Worm (Caenorhabditis elegans): ENCODE measurements around the gene twk-26.

twk-26 gene

ce11 chrX:3023552-3024183 lies 31.0 kb downstream of the twk-26 start:
- TF ChIP-seq nfya-1 (tag; optimal IDR thresholded peaks at IDR 0.05; ENCODE audit: insufficient read depth) (peak; percentile 17), egl-5 (tag; optimal IDR thresholded peaks at IDR 0.05) (no peak)

ce11 chrX:3022330-3023088 lies 32.1 kb downstream of the twk-26 start:
- no peak for TF ChIP-seq nhr-67 (tag; optimal IDR thresholded peaks at IDR 0.05)
- TF ChIP-seq nhr-23 (tag; optimal IDR thresholded peaks at IDR 0.05) = no peak
- TF ChIP-seq lin-39 (tag; optimal IDR thresholded peaks at IDR 0.05) = peak; percentile 11
- peak; percentile 4 for TF ChIP-seq unc-62 (GFP tag; optimal IDR thresholded peaks at IDR 0.05)
- TF ChIP-seq hmg-11 (tag; optimal IDR thresholded peaks at IDR 0.05) = peak; percentile 11

ce11 chrX:3021466-3021865 lies 33.2 kb downstream of the twk-26 start:
- peak; percentile 5 for TF ChIP-seq nfya-1 (tag; optimal IDR thresholded peaks at IDR 0.05; ENCODE audit: insufficient read depth)
- TF ChIP-seq nhr-77 (tag; optimal IDR thresholded peaks at IDR 0.05) = no peak

- TF ChIP-seq lin-15B (tag; optimal IDR thresholded peaks at IDR 0.05) = no peak
- TF ChIP-seq nhr-43 (tag; optimal IDR thresholded peaks at IDR 0.05; ENCODE audit: poor library complexity, severe bottlenecking) = no peak
- TF ChIP-seq mdl-1 (tag; optimal IDR thresholded peaks at IDR 0.05) = no peak
- no peak for TF ChIP-seq nhr-77 (tag; optimal IDR thresholded peaks at IDR 0.05)
- no peak for TF ChIP-seq daf-12 (tag; optimal IDR thresholded peaks at IDR 0.05)
These were observed 34.6 kb downstream of the twk-26 start for ce11 chrX:3019996-3020395.

ce11 chrX:3018505-3018996 lies 36.1 kb downstream of the twk-26 start, which contains the start of gene flp-18:
flp-18 (minus strand) TSS chrX:3018555.
- no peak for TF ChIP-seq R02D3.7 (tag; optimal IDR thresholded peaks at IDR 0.05)
- TF ChIP-seq nhr-11 (tag; optimal IDR thresholded peaks at IDR 0.05) = no peak
- no peak for TF ChIP-seq lin-39 (tag; optimal IDR thresholded peaks at IDR 0.05)
- TF ChIP-seq elt-3 (tag; optimal IDR thresholded peaks at IDR 0.05) = no peak
- TF ChIP-seq ceh-16 (tag; optimal IDR thresholded peaks at IDR 0.05) = no peak
- TF ChIP-seq pha-4 (tag; optimal IDR thresholded peaks at IDR 0.05) = no peak
- TF ChIP-seq elt-2 (tag; optimal IDR thresholded peaks at IDR 0.05) = no peak
- no peak for TF ChIP-seq nhr-76 (tag; optimal IDR thresholded peaks at IDR 0.05)
- no peak for TF ChIP-seq elt-1 (tag; optimal IDR thresholded peaks at IDR 0.05)
- no peak for TF ChIP-seq lsy-12 (tag; optimal IDR thresholded peaks at IDR 0.05)
- TF ChIP-seq fkh-2 (tag; optimal IDR thresholded peaks at IDR 0.05) = no peak
- TF ChIP-seq nhr-67 (tag; optimal IDR thresholded peaks at IDR 0.05) = no peak
- no peak for TF ChIP-seq lin-15B (tag; optimal IDR thresholded peaks at IDR 0.05)
- TF ChIP-seq nhr-77 (tag; optimal IDR thresholded peaks at IDR 0.05) = no peak
- TF ChIP-seq sea-2 (GFP tag; optimal IDR thresholded peaks at IDR 0.05) = no peak

ce11 chrX:3009190-3009589 lies 45.4 kb downstream of the twk-26 start, which contains the start of gene Y48D7A.1:
Y48D7A.1 (plus strand) TSS chrX:3009490.
- TF ChIP-seq nhr-28 (tag; optimal IDR thresholded peaks at IDR 0.05) (no peak), lin-15B (tag; optimal IDR thresholded peaks at IDR 0.05) (no peak), nfya-1 (tag; optimal IDR thresholded peaks at IDR 0.05; ENCODE audit: insufficient read depth) (no peak), skn-1 (tag; optimal IDR thresholded peaks at IDR 0.05) (no peak), ceh-82 (tag; optimal IDR thresholded peaks at IDR 0.05) (no peak), unc-62 (GFP tag; optimal IDR thresholded peaks at IDR 0.05) (no peak)

- TF ChIP-seq lin-39 (tag; optimal IDR thresholded peaks at IDR 0.05) (no peak), fkh-10 (GFP tag; optimal IDR thresholded peaks at IDR 0.05) (no peak), nhr-12 (tag; optimal IDR thresholded peaks at IDR 0.05) (no peak), sea-2 (GFP tag; optimal IDR thresholded peaks at IDR 0.05) (no peak), fkh-2 (tag; optimal IDR thresholded peaks at IDR 0.05) (no peak), elt-3 (tag; optimal IDR thresholded peaks at IDR 0.05) (no peak), nhr-28 (tag; optimal IDR thresholded peaks at IDR 0.05) (no peak), eor-1 (tag; optimal IDR thresholded peaks at IDR 0.05) (no peak), ceh-9 (tag; optimal IDR thresholded peaks at IDR 0.05) (no peak), nhr-11 (tag; optimal IDR thresholded peaks at IDR 0.05) (no peak), fos-1 (tag; optimal IDR thresholded peaks at IDR 0.05) (no peak), nhr-23 (tag; optimal IDR thresholded peaks at IDR 0.05) (no peak), lin-15B (tag; optimal IDR thresholded peaks at IDR 0.05) (no peak), tbx-2 (tag; optimal IDR thresholded peaks at IDR 0.05) (no peak), nhr-67 (tag; optimal IDR thresholded peaks at IDR 0.05) (no peak), ceh-16 (tag; optimal IDR thresholded peaks at IDR 0.05) (no peak), snpc-4 (tag; optimal IDR thresholded peaks at IDR 0.05) (no peak), R02D3.7 (tag; optimal IDR thresholded peaks at IDR 0.05) (no peak)
These were observed 50.9 kb downstream of the twk-26 start, which contains the start of gene Y41G9A.6 for ce11 chrX:3003703-3004102. Y41G9A.6 (minus strand) TSS chrX:3003803.

All from whole organism, L3 larva.